Fruit fly (Drosophila melanogaster): ENCODE results near the gene Mad.

- TF ChIP-seq psq (optimal IDR thresholded peaks at IDR 0.05) (no peak), CG8478 (optimal IDR thresholded peaks at IDR 0.05) (no peak), usp (GFP tag; optimal IDR thresholded peaks at IDR 0.05) (no peak), pan (optimal IDR thresholded peaks at IDR 0.05) (no peak), EcR (GFP tag; optimal IDR thresholded peaks at IDR 0.05) (no peak)
Observed at dm6 chr2L:3172745-3173271, 13.4 kb upstream of the Mad start.
